Worm (Caenorhabditis elegans): Measurements from ENCODE around the gene affl-1.
A peak's percentile ranks its signal among the peaks of the same experiment; 100 is the strongest.

Gene affl-1

ce11 chrIII:439926-440325 is at the start of gene affl-1:
Gene affl-1 (plus strand): TSS chrIII:440226.
- TF ChIP-seq elt-1 (tag; optimal IDR thresholded peaks at IDR 0.05; ENCODE audit: borderline replicate concordance, insufficient read depth) (no peak), sptf-1 (tag; optimal IDR thresholded peaks at IDR 0.05) (no peak), tbx-8 (GFP tag; optimal IDR thresholded peaks at IDR 0.05) (no peak), mls-2 (tag; optimal IDR thresholded peaks at IDR 0.05) (no peak), mab-5 (tag; optimal IDR thresholded peaks at IDR 0.05) (no peak), cnd-1 (tag; optimal IDR thresholded peaks at IDR 0.05) (no peak), ceh-43 (GFP tag; optimal IDR thresholded peaks at IDR 0.05) (no peak), hlh-1 (tag; optimal IDR thresholded peaks at IDR 0.05) (no peak), ham-2 (GFP tag; optimal IDR thresholded peaks at IDR 0.05) (no peak), unc-39 (tag; optimal IDR thresholded peaks at IDR 0.05) (no peak)

ce11 chrIII:400898-401297 is 39.1 kb upstream of the affl-1 start:
- TF ChIP-seq pha-4 (tag; optimal IDR thresholded peaks at IDR 0.05): no peak
- no peak for TF ChIP-seq lin-13 (tag; optimal IDR thresholded peaks at IDR 0.05)
- TF ChIP-seq ceh-43 (GFP tag; optimal IDR thresholded peaks at IDR 0.05): no peak
- no peak for TF ChIP-seq drap-1 (GFP tag; optimal IDR thresholded peaks at IDR 0.05)
- no peak for TF ChIP-seq hlh-1 (tag; optimal IDR thresholded peaks at IDR 0.05)
- no peak for TF ChIP-seq nhr-28 (tag; optimal IDR thresholded peaks at IDR 0.05)
- TF ChIP-seq mls-2 (tag; optimal IDR thresholded peaks at IDR 0.05): no peak
- TF ChIP-seq lsy-2 (tag; optimal IDR thresholded peaks at IDR 0.05): no peak
- no peak for TF ChIP-seq snpc-4 (tag; optimal IDR thresholded peaks at IDR 0.05)
- no peak for TF ChIP-seq elt-1 (tag; optimal IDR thresholded peaks at IDR 0.05; ENCODE audit: borderline replicate concordance, insufficient read depth)
- TF ChIP-seq sptf-1 (tag; optimal IDR thresholded peaks at IDR 0.05): no peak
- TF ChIP-seq mep-1 (tag; optimal IDR thresholded peaks at IDR 0.05): no peak
- TF ChIP-seq sem-2 (GFP tag; optimal IDR thresholded peaks at IDR 0.05): no peak
- TF ChIP-seq unc-39 (tag; optimal IDR thresholded peaks at IDR 0.05): no peak
- TF ChIP-seq M03D4.4 (tag; optimal IDR thresholded peaks at IDR 0.05): no peak
- no peak for TF ChIP-seq lin-32 (GFP tag; optimal IDR thresholded peaks at IDR 0.05)
- TF ChIP-seq nhr-237 (tag; optimal IDR thresholded peaks at IDR 0.05): no peak

- TF ChIP-seq ceh-43 (GFP tag; optimal IDR thresholded peaks at IDR 0.05): no peak
- no peak for TF ChIP-seq snpc-4 (tag; optimal IDR thresholded peaks at IDR 0.05)
- no peak for TF ChIP-seq M03D4.4 (tag; optimal IDR thresholded peaks at IDR 0.05)
- no peak for TF ChIP-seq cnd-1 (tag; optimal IDR thresholded peaks at IDR 0.05)
- peak; percentile 22 for TF ChIP-seq zip-8 (tag; optimal IDR thresholded peaks at IDR 0.05)
- no peak for TF ChIP-seq nhr-76 (tag; optimal IDR thresholded peaks at IDR 0.05)
- TF ChIP-seq unc-62 (GFP tag; optimal IDR thresholded peaks at IDR 0.05): no peak
- no peak for TF ChIP-seq ces-1 (GFP tag; optimal IDR thresholded peaks at IDR 0.05)
Measured at ce11 chrIII:402168-402813, 37.7 kb upstream of the affl-1 start, which contains the start of the genes Y55B1BL.1 and Y55B1BL.2. Gene Y55B1BL.1 (plus strand): TSS chrIII:402384. Gene Y55B1BL.2 (plus strand): TSS chrIII:402763.

ce11 chrIII:418649-419048 is 21.4 kb upstream of the affl-1 start, which contains the start of gene stim-1:
Gene stim-1 (minus strand): TSS chrIII:418749.
- TF ChIP-seq bed-3 (GFP tag; optimal IDR thresholded peaks at IDR 0.05): no peak

- TF ChIP-seq flh-1 (GFP tag; optimal IDR thresholded peaks at IDR 0.05) (no peak), ztf-11 (tag; optimal IDR thresholded peaks at IDR 0.05) (no peak), nhr-2 (tag; optimal IDR thresholded peaks at IDR 0.05) (no peak), unc-120 (tag; optimal IDR thresholded peaks at IDR 0.05; ENCODE audit: poor library complexity, severe bottlenecking) (no peak), nhr-12 (tag; optimal IDR thresholded peaks at IDR 0.05) (no peak), pha-4 (tag; optimal IDR thresholded peaks at IDR 0.05) (no peak), ceh-39 (tag; optimal IDR thresholded peaks at IDR 0.05) (no peak), elt-1 (tag; optimal IDR thresholded peaks at IDR 0.05; ENCODE audit: borderline replicate concordance, insufficient read depth) (no peak), M03D4.4 (tag; optimal IDR thresholded peaks at IDR 0.05) (no peak), tbx-8 (GFP tag; optimal IDR thresholded peaks at IDR 0.05) (no peak), zip-8 (tag; optimal IDR thresholded peaks at IDR 0.05) (no peak), elt-3 (tag; optimal IDR thresholded peaks at IDR 0.05) (no peak), unc-39 (tag; optimal IDR thresholded peaks at IDR 0.05) (no peak), mep-1 (tag; optimal IDR thresholded peaks at IDR 0.05) (no peak), nhr-76 (tag; optimal IDR thresholded peaks at IDR 0.05) (no peak)
Measured at ce11 chrIII:422553-422952, 17.5 kb upstream of the affl-1 start.

All from whole organism, mixed stage, embryonic.